Worm (Caenorhabditis elegans) whole organism, young adult: ENCODE measurements around the gene srh-46.

ENCODE experiments used
- F37B4.10 ChIP-seq: fragments of 200-800 bp; sonication (Bioruptor generic); IDR thresholded peaks from 2 replicates; pipeline ENCODE4 v1.3.6; 2022; ENCODE audit warnings: missing genetic modification characterization, missing compliant biosample characterization
- K12H6.12 ChIP-seq: fragments of 200-800 bp; sonication (Bioruptor generic); optimal IDR thresholded peaks from 2 replicates; lab custom pipeline; 2018; ENCODE audit warnings: mild to moderate bottlenecking, missing genetic modification characterization, missing compliant biosample characterization
- ama-1 ChIP-seq, 3 experiments: fragments of 150-350 bp in 1 of 3; sonication (generic microtip) in 2 of 3; optimal IDR thresholded peaks; 2 replicates each; lab custom pipeline; 2014 to 2018; ENCODE audit warnings: missing biosample characterization in 2 of 3, missing genetic modification characterization in 2 of 3, missing genetic modification reagents in 2 of 3
- egl-44 ChIP-seq: fragments of 200-800 bp; sonication (Bioruptor generic); IDR thresholded peaks from 2 replicates; pipeline ENCODE4 v1.3.6; 2022; ENCODE audit warnings: missing genetic modification reagents, missing genetic modification characterization, missing compliant biosample characterization
- fkh-3 ChIP-seq: sonication (generic microtip); optimal IDR thresholded peaks from 2 replicates; lab custom pipeline; 2016; ENCODE audit warnings: mild to moderate bottlenecking, missing genetic modification characterization, missing compliant biosample characterization
- him-1 ChIP-seq: sonication (generic microtip); optimal IDR thresholded peaks from 2 replicates; lab custom pipeline; 2016; ENCODE audit warnings: missing genotype, missing genetic modification reagents, missing genetic modification characterization, missing compliant biosample characterization
- let-526 ChIP-seq: fragments of 200-800 bp; sonication (Bioruptor generic); IDR thresholded peaks from 2 replicates; pipeline ENCODE4 v1.3.6; 2022; ENCODE audit warnings: missing genetic modification reagents, missing genetic modification characterization, missing compliant biosample characterization
- let-607 ChIP-seq, 2 experiments: fragments of 200-800 bp in 1 of 2; sonication (Bioruptor generic) in 1 of 2; sonication (generic microtip) in 1 of 2; optimal IDR thresholded peaks; 2 replicates each; lab custom pipeline; 2016 to 2018; ENCODE audit warnings: mild to moderate bottlenecking in 2 of 2, missing compliant biosample characterization in 2 of 2, missing genetic modification characterization in 2 of 2, moderate library complexity in 2 of 2, missing genotype in 1 of 2
- lir-1 ChIP-seq: fragments of 200-800 bp; sonication (Bioruptor generic); conservative IDR thresholded peaks from 2 replicates; pipeline ENCODE4 v1.3.6; 2022; ENCODE audit warnings: missing genetic modification reagents, missing genetic modification characterization, missing compliant biosample characterization
- mel-28 ChIP-seq: sonication (generic microtip); optimal IDR thresholded peaks from 2 replicates; lab custom pipeline; 2016; ENCODE audit warnings: borderline replicate concordance, mild to moderate bottlenecking, missing genetic modification characterization, missing compliant biosample characterization
- nfya-1 ChIP-seq: sonication (generic microtip); optimal IDR thresholded peaks from 2 replicates; lab custom pipeline; 2017; ENCODE audit warnings: antibody characterized with exemption, missing compliant biosample characterization, missing genetic modification characterization, borderline replicate concordance; ENCODE audit not compliant: insufficient read depth
- pha-4 ChIP-seq: fragments of 150-350 bp; sonication (generic microtip); optimal IDR thresholded peaks from 2 replicates; lab custom pipeline; 2014; ENCODE audit warnings: missing biosample characterization, missing genetic modification reagents, missing genetic modification characterization
- snpc-4 ChIP-seq, 5 experiments: fragments of 150-350 bp in 1 of 5; sonication (generic microtip) in 4 of 5; optimal IDR thresholded peaks; 2 replicates each; lab custom pipeline; 2014 to 2018; ENCODE audit warnings: missing genetic modification characterization in 5 of 5, missing biosample characterization in 3 of 5, antibody characterized with exemption in 2 of 5, mild to moderate bottlenecking in 2 of 5, missing compliant biosample characterization in 2 of 5, missing genotype in 2 of 5, moderate library complexity in 2 of 5, missing genetic modification reagents in 1 of 5

- TF ChIP-seq egl-44 (GFP tag; lab: Robert Waterston, UW) (no peak), fkh-3 (tag; lab: Kevin White, UChicago) (no peak), K12H6.12 (no peak), F37B4.10 (GFP tag; lab: Robert Waterston, UW) (no peak), mel-28 (tag; lab: Kevin White, UChicago) (no peak), let-607 (tag; optimal IDR thresholded peaks at IDR 0.05; lab: Kevin White, UChicago) (no peak), ama-1 (optimal IDR thresholded peaks at IDR 0.05; lab: Kevin White, UChicago) (no peak), ama-1 (GFP tag; optimal IDR thresholded peaks at IDR 0.05; lab: Kevin White, UChicago) (no peak), him-1 (no peak), lir-1 (GFP tag; lab: Robert Waterston, UW) (no peak), pha-4 (tag; lab: Kevin White, UChicago) (no peak), let-526 (GFP tag; lab: Robert Waterston, UW) (no peak), nfya-1 (tag; lab: Kevin White, UChicago) (no peak), snpc-4 (GFP tag; optimal IDR thresholded peaks at IDR 0.05; lab: Kevin White, UChicago) (no peak), snpc-4 (tag; optimal IDR thresholded peaks at IDR 0.05; lab: Kevin White, UChicago) (no peak)
Measured at ce11 chrV:11266681-11267080, 36.0 kb downstream of the srh-46 start, which contains the start of gene str-116.
